Fruit fly (Drosophila melanogaster) whole organism, embryonic: ENCODE results near the gene Pvf3.

Experiments
- Atf6 ChIP-seq: fragments of 200-800 bp; sonication (Bioruptor generic); IDR thresholded peaks from 2 replicates; pipeline ENCODE4 v1.3.6; 2022; ENCODE audit warnings: missing biosample characterization, missing genetic modification characterization
- CG1024 ChIP-seq: fragments of 200-800 bp; sonication (Bioruptor generic); IDR thresholded peaks from 2 replicates; pipeline ENCODE4 v1.3.6; 2022; ENCODE audit warnings: missing biosample characterization, missing genetic modification characterization
- CG10979 ChIP-seq: fragments of 200-800 bp; sonication (Bioruptor generic); optimal IDR thresholded peaks from 2 replicates; lab custom pipeline; 2018; ENCODE audit warnings: missing biosample characterization, mild to moderate bottlenecking, missing genetic modification characterization, moderate library complexity
- CG11504 ChIP-seq: fragments of 200-800 bp; sonication (Bioruptor generic); optimal IDR thresholded peaks from 3 replicates; lab custom pipeline; 2019; ENCODE audit warnings: missing biosample characterization, mild to moderate bottlenecking, missing genetic modification characterization, moderate library complexity
- CG11695 ChIP-seq: fragments of 200-800 bp; sonication (Bioruptor generic); IDR thresholded peaks from 3 replicates; pipeline ENCODE4 v1.3.6; 2022; ENCODE audit warnings: missing biosample characterization, missing genetic modification characterization
- CG13123 ChIP-seq: fragments of 200-800 bp; sonication (Bioruptor generic); optimal IDR thresholded peaks from 2 replicates; lab custom pipeline; 2016; ENCODE audit warnings: missing biosample characterization, missing genetic modification characterization
- CG13624 ChIP-seq: fragments of 200-800 bp; sonication (Bioruptor generic); optimal IDR thresholded peaks from 2 replicates; lab custom pipeline; 2016; ENCODE audit warnings: missing biosample characterization, missing genetic modification characterization
- CG13894 ChIP-seq: fragments of 200-800 bp; sonication (Bioruptor generic); optimal IDR thresholded peaks from 3 replicates; lab custom pipeline; 2018; ENCODE audit warnings: missing biosample characterization, mild to moderate bottlenecking, missing genetic modification characterization, moderate library complexity
- CG15479 ChIP-seq: fragments of 200-800 bp; sonication (Bioruptor generic); optimal IDR thresholded peaks from 3 replicates; lab custom pipeline; 2019; ENCODE audit warnings: missing biosample characterization, mild to moderate bottlenecking, missing genetic modification characterization, moderate library complexity
- CG15696 ChIP-seq: fragments of 200-800 bp; sonication (Bioruptor generic); optimal IDR thresholded peaks from 2 replicates; lab custom pipeline; 2019; ENCODE audit warnings: missing biosample characterization, mild to moderate bottlenecking, missing genetic modification characterization, moderate library complexity
- CG1603 ChIP-seq: fragments of 200-800 bp; sonication (Bioruptor generic); optimal IDR thresholded peaks from 2 replicates; lab custom pipeline; 2019; ENCODE audit warnings: missing biosample characterization, mild to moderate bottlenecking, missing genetic modification characterization, moderate library complexity
- CG17612 ChIP-seq: fragments of 200-800 bp; sonication (Bioruptor generic); IDR thresholded peaks from 2 replicates; pipeline ENCODE4 v1.3.6; 2022; ENCODE audit warnings: missing biosample characterization, missing genetic modification characterization
- CG17829 ChIP-seq: fragments of 200-800 bp; optimal IDR thresholded peaks from 2 replicates; lab custom pipeline; 2019; ENCODE audit warnings: missing biosample characterization, mild to moderate bottlenecking, missing genetic modification characterization, moderate library complexity
- CG2712 ChIP-seq: fragments of 200-800 bp; optimal IDR thresholded peaks from 3 replicates; lab custom pipeline; 2019; ENCODE audit warnings: missing biosample characterization, mild to moderate bottlenecking, missing genetic modification characterization, moderate library complexity
- CG4404 ChIP-seq: fragments of 200-800 bp; sonication (Bioruptor generic); IDR thresholded peaks from 2 replicates; pipeline ENCODE4 v1.3.6; 2022; ENCODE audit warnings: missing biosample characterization, missing genetic modification characterization
- CG7271 ChIP-seq: fragments of 200-800 bp; sonication (Bioruptor generic); optimal IDR thresholded peaks from 2 replicates; lab custom pipeline; 2018; ENCODE audit warnings: missing biosample characterization, mild to moderate bottlenecking, missing genetic modification characterization, moderate library complexity
- CG8765 ChIP-seq: fragments of 200-800 bp; sonication (Bioruptor generic); IDR thresholded peaks from 2 replicates; pipeline ENCODE4 v1.3.6; 2022; ENCODE audit warnings: missing biosample characterization, missing genetic modification characterization
- CG9727 ChIP-seq: fragments of 200-800 bp; sonication (Bioruptor generic); optimal IDR thresholded peaks from 3 replicates; lab custom pipeline; 2017; ENCODE audit warnings: missing biosample characterization, mild to moderate bottlenecking, missing genetic modification characterization
- Drgx ChIP-seq: fragments of 200-800 bp; sonication (Bioruptor generic); IDR thresholded peaks from 2 replicates; pipeline ENCODE4 v1.3.6; 2022; ENCODE audit warnings: missing biosample characterization, missing genetic modification characterization
- Elba2 ChIP-seq: fragments of 200-800 bp; sonication (Bioruptor generic); optimal IDR thresholded peaks from 3 replicates; lab custom pipeline; 2016; ENCODE audit warnings: missing biosample characterization, missing genetic modification characterization
- Ets65A ChIP-seq: fragments of 200-800 bp; sonication (Bioruptor generic); peaks from one replicate; lab custom pipeline; 2016; ENCODE audit warnings: missing biosample characterization, missing genetic modification characterization
- HLH4C ChIP-seq: fragments of 200-800 bp; sonication (Bioruptor generic); IDR thresholded peaks from 3 replicates; pipeline ENCODE4 v1.3.6; 2022; ENCODE audit warnings: missing biosample characterization, missing genetic modification characterization; ENCODE audit not compliant: partially characterized antibody
- HLHmδ ChIP-seq: fragments of 200-800 bp; sonication (Bioruptor generic); optimal IDR thresholded peaks from 2 replicates; lab custom pipeline; 2018; ENCODE audit warnings: missing biosample characterization, mild to moderate bottlenecking, missing genetic modification characterization, moderate library complexity
- Hr51 ChIP-seq, 2 experiments: fragments of 200-800 bp; sonication (Bioruptor generic); optimal IDR thresholded peaks; 2 replicates in 1 of 2; 3 replicates in 1 of 2; lab custom pipeline; 2016 to 2018; ENCODE audit warnings: missing biosample characterization in 2 of 2, missing genetic modification characterization in 2 of 2, mild to moderate bottlenecking in 1 of 2, moderate library complexity in 1 of 2
- Med ChIP-seq: fragments of 200-800 bp; sonication (Bioruptor generic); peaks from one replicate; lab custom pipeline; 2016; ENCODE audit warnings: missing biosample characterization, missing genetic modification characterization, mild to moderate bottlenecking, inconsistent platforms, moderate library complexity
- Mes4 ChIP-seq: fragments of 200-800 bp; sonication (Bioruptor generic); optimal IDR thresholded peaks from 2 replicates; lab custom pipeline; 2016; ENCODE audit warnings: missing biosample characterization, missing genetic modification characterization
- Myb ChIP-seq: fragments of 200-800 bp; sonication (Bioruptor generic); optimal IDR thresholded peaks from 2 replicates; lab custom pipeline; 2016; ENCODE audit warnings: missing biosample characterization, missing genetic modification characterization
- Neu2 ChIP-seq: fragments of 200-800 bp; sonication (Bioruptor generic); optimal IDR thresholded peaks from 3 replicates; lab custom pipeline; 2016; ENCODE audit warnings: missing biosample characterization, missing genetic modification characterization, borderline replicate concordance
- Oaz ChIP-seq: fragments of 200-800 bp; sonication (Bioruptor generic); IDR thresholded peaks from 2 replicates; pipeline ENCODE4 v1.3.6; 2022; ENCODE audit warnings: missing biosample characterization, missing genetic modification characterization
- Ptx1 ChIP-seq: fragments of 200-800 bp; sonication (Bioruptor generic); IDR thresholded peaks from 2 replicates; pipeline ENCODE4 v1.3.6; 2022; ENCODE audit warnings: missing biosample characterization, missing genetic modification characterization
- Six4 ChIP-seq: fragments of 200-800 bp; sonication (Bioruptor generic); optimal IDR thresholded peaks from 2 replicates; lab custom pipeline; 2016; ENCODE audit warnings: missing biosample characterization, missing genetic modification characterization
- bsh ChIP-seq, 2 experiments: fragments of 200-800 bp; sonication (Bioruptor generic); optimal IDR thresholded peaks; 2 replicates each; lab custom pipeline; 2017 to 2018; ENCODE audit warnings: mild to moderate bottlenecking in 2 of 2, missing biosample characterization in 2 of 2, missing genetic modification characterization in 2 of 2, moderate library complexity in 1 of 2
- chif ChIP-seq, 2 experiments: fragments of 200-800 bp; sonication (Bioruptor generic); optimal IDR thresholded peaks; 3 replicates each; lab custom pipeline; 2016; ENCODE audit warnings: missing biosample characterization in 2 of 2, missing genetic modification characterization in 2 of 2
- eve ChIP-seq, 2 experiments: fragments of >200 bp; optimal IDR thresholded peaks; 2 replicates each; lab custom pipeline; 2017; ENCODE audit warnings: missing biosample characterization in 2 of 2, missing genetic modification characterization in 2 of 2
- gcm ChIP-seq: fragments of 200-800 bp; sonication (Bioruptor generic); optimal IDR thresholded peaks from 2 replicates; lab custom pipeline; 2019; ENCODE audit warnings: missing biosample characterization, mild to moderate bottlenecking, missing genetic modification characterization, moderate library complexity
- gem ChIP-seq: fragments of 200-800 bp; sonication (Bioruptor generic); optimal IDR thresholded peaks from 2 replicates; lab custom pipeline; 2019; ENCODE audit warnings: missing biosample characterization, mild to moderate bottlenecking, missing genetic modification characterization, moderate library complexity
- lola ChIP-seq, 3 experiments: fragments of >200 bp in 2 of 3; fragments of 200-800 bp in 1 of 3; sonication (Bioruptor generic) in 1 of 3; optimal IDR thresholded peaks; 2 replicates each; lab custom pipeline; 2017 to 2019; ENCODE audit warnings: missing biosample characterization in 3 of 3, missing genetic modification characterization in 3 of 3, mild to moderate bottlenecking in 1 of 3, moderate library complexity in 1 of 3
- nerfin-2 ChIP-seq: fragments of 200-800 bp; sonication (Bioruptor generic); IDR thresholded peaks from 2 replicates; pipeline ENCODE4 v1.3.6; 2022; ENCODE audit warnings: missing biosample characterization, missing genetic modification characterization; ENCODE audit not compliant: partially characterized antibody
- org-1 ChIP-seq: fragments of 200-800 bp; sonication (Bioruptor generic); optimal IDR thresholded peaks from 2 replicates; lab custom pipeline; 2017; ENCODE audit warnings: missing biosample characterization, missing genetic modification characterization
- peb ChIP-seq: fragments of 200-800 bp; sonication (Bioruptor generic); IDR thresholded peaks from 2 replicates; pipeline ENCODE4 v1.3.6; 2022; ENCODE audit warnings: missing biosample characterization, missing genetic modification characterization
- phol ChIP-seq: fragments of 200-800 bp; sonication (Bioruptor generic); optimal IDR thresholded peaks from 3 replicates; lab custom pipeline; 2018; ENCODE audit warnings: missing biosample characterization, mild to moderate bottlenecking, missing genetic modification characterization, moderate library complexity
- pnt ChIP-seq: fragments of 200-800 bp; sonication (Bioruptor generic); optimal IDR thresholded peaks from 3 replicates; lab custom pipeline; 2016; ENCODE audit warnings: missing biosample characterization, missing genetic modification characterization
- prd ChIP-seq, 3 experiments: fragments of >200 bp in 2 of 3; fragments of 200-800 bp in 1 of 3; sonication (Bioruptor generic) in 1 of 3; optimal IDR thresholded peaks in 2 of 3; IDR thresholded peaks in 1 of 3; 2 replicates in 2 of 3; 3 replicates in 1 of 3; pipeline versions ENCODE4 v1.3.6 to Lab custom; 2017 to 2022; ENCODE audit warnings: missing biosample characterization in 1 of 3, missing genetic modification characterization in 1 of 3
- sens ChIP-seq: fragments of 200-800 bp; sonication (Bioruptor generic); peaks from one replicate; lab custom pipeline; 2016; ENCODE audit warnings: missing biosample characterization, missing genetic modification characterization
- seq ChIP-seq: fragments of 200-800 bp; sonication (Bioruptor generic); IDR thresholded peaks from 2 replicates; pipeline ENCODE4 v1.3.6; 2022; ENCODE audit warnings: missing biosample characterization, missing genetic modification characterization
- tll ChIP-seq, 2 experiments: fragments of 200-800 bp in 1 of 2; fragments of >200 bp in 1 of 2; sonication (Bioruptor generic) in 1 of 2; optimal IDR thresholded peaks; 2 replicates each; lab custom pipeline; 2017 to 2019; ENCODE audit warnings: missing biosample characterization in 2 of 2, missing genetic modification characterization in 2 of 2, mild to moderate bottlenecking in 1 of 2, moderate library complexity in 1 of 2
- wek ChIP-seq: fragments of 200-800 bp; sonication (Bioruptor generic); optimal IDR thresholded peaks from 3 replicates; lab custom pipeline; 2018; ENCODE audit warnings: missing biosample characterization, mild to moderate bottlenecking, missing genetic modification characterization, moderate library complexity
- zen ChIP-seq: fragments of 200-800 bp; sonication (Bioruptor generic); optimal IDR thresholded peaks from 3 replicates; lab custom pipeline; 2018; ENCODE audit warnings: missing biosample characterization, mild to moderate bottlenecking, missing genetic modification characterization, moderate library complexity

Pvf3 gene

DNA sequence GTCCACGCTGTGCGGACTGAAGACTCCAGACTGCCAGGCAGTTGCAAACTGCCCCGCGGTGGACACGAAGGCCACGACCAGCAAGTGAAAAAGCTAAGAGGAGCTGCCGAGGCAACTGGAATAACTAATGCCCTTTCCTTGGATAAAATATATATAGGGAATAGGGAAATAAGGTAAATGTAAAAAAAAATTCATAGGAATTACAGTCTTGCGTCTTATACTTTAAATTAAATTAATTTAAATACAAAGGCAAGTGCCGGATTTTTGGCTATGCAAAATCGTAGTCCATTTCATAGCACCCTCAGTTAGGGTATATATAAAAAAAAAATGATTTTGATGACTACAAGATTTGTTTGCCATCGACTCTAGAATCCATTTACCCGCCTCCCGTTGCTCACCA, 11.6 kb downstream of the Pvf3 start (continued):
- peak in 1 of 2 experiments; percentile 13 for TF ChIP-seq Hr51 (GFP tag; optimal IDR thresholded peaks at IDR 0.05; lab: Kevin White, UChicago)
- TF ChIP-seq gcm (GFP tag; lab: Kevin White, UChicago): no peak
- no peak for TF ChIP-seq HLH4C (GFP tag; lab: Robert Waterston, UW)
- TF ChIP-seq CG11504: peak; percentile 10
- TF ChIP-seq Ptx1 (GFP tag; lab: Robert Waterston, UW): 0 out of 2 replicates have a peak, but pooled peaks have one; percentile 17
- TF ChIP-seq Oaz (GFP tag; lab: Robert Waterston, UW): no peak
- TF ChIP-seq Six4: no peak
- peak; percentile 39 for TF ChIP-seq gem (tag; lab: Kevin White, UChicago)
- no peak for TF ChIP-seq CG2712 (tag; lab: Kevin White, UChicago)
- TF ChIP-seq HLHmδ (GFP tag; lab: Kevin White, UChicago): no peak
- TF ChIP-seq Mes4 (GFP tag; lab: Kevin White, UChicago): no peak
- no peak for TF ChIP-seq CG13894
- no peak for TF ChIP-seq Myb (GFP tag; lab: Kevin White, UChicago)
- no peak for TF ChIP-seq wek (GFP tag; lab: Kevin White, UChicago)
- peak; percentile 86 for TF ChIP-seq Drgx
- no peak for TF ChIP-seq Atf6 (GFP tag; lab: Robert Waterston, UW)
- no peak for TF ChIP-seq org-1 (GFP tag; lab: Kevin White, UChicago)
- no peak for TF ChIP-seq CG13123

DNA sequence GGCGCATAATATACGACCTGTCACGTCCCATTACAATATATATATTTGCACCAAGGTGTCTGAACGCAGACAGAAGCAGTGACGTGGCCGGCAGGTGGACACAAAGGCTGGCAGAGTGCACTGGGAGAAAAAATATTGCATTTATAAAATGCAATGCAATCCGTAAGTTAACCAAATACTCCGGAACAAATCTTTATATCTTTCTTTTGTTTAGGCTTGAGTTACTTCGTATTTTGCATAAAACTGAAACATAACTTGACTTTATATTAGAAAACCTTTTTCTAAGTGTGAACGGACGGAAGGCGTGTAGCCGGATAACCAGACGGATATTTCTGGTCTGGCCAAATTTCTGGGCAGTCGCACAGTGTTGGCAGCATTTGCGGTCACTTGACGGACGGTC, 13.4 kb downstream of the Pvf3 start:
- peak; percentile 15 for TF ChIP-seq CG17829 (tag; lab: Kevin White, UChicago)
- TF ChIP-seq CG15479 (GFP tag; lab: Kevin White, UChicago): peak; percentile 12
- TF ChIP-seq peb: no peak
- peak; percentile 33 for TF ChIP-seq CG15696 (tag; lab: Kevin White, UChicago)
- TF ChIP-seq Med (GFP tag; lab: Kevin White, UChicago): peak; percentile 17
- peak; percentile 81 for TF ChIP-seq zen (tag; lab: Kevin White, UChicago)
- TF ChIP-seq bsh (GFP tag; optimal IDR thresholded peaks at IDR 0.05; lab: Kevin White, UChicago): peak; percentile 10 to 12
- peak; percentile 19 to 46 for TF ChIP-seq chif (GFP tag; optimal IDR thresholded peaks at IDR 0.05; lab: Kevin White, UChicago)
- TF ChIP-seq CG10979 (tag; lab: Kevin White, UChicago): peak; percentile 23
- no peak for TF ChIP-seq CG17612 (GFP tag; lab: Robert Waterston, UW)
- peak; percentile 33 for TF ChIP-seq Neu2 (GFP tag; lab: Kevin White, UChicago)
- TF ChIP-seq CG8765 (GFP tag; lab: Robert Waterston, UW): peak; percentile 53; the same call in 1 of the 2 replicates
- TF ChIP-seq CG7271 (tag; lab: Kevin White, UChicago): peak; percentile 48
- TF ChIP-seq lola (GFP tag; optimal IDR thresholded peaks at IDR 0.05; lab: Kevin White, UChicago): peak in 1 of 3 experiments; percentile 12
- no peak for TF ChIP-seq CG13624 (GFP tag; lab: Kevin White, UChicago)
- peak; percentile 33 for TF ChIP-seq Elba2
- TF ChIP-seq CG11695: 0 out of 3 replicates have a peak, but pooled peaks have one; percentile 17
- TF ChIP-seq nerfin-2: no peak
- peak; percentile 24 for TF ChIP-seq CG2712 (tag; lab: Kevin White, UChicago)
- peak; percentile 62 for TF ChIP-seq Ets65A (GFP tag; lab: Kevin White, UChicago)
- peak; percentile 8 for TF ChIP-seq CG9727 (GFP tag; lab: Kevin White, UChicago)
- TF ChIP-seq CG1603: peak; percentile 39
- TF ChIP-seq sens (GFP tag; lab: Kevin White, UChicago): peak; percentile 73
- TF ChIP-seq CG11504: peak; percentile 1
- TF ChIP-seq prd (optimal IDR thresholded peaks at IDR 0.05; lab: Kevin White, UChicago): no peak
- peak; percentile 85; the same call in 2 of the 3 replicates for TF ChIP-seq prd (GFP tag; IDR thresholded peaks at IDR 0.05; lab: Robert Waterston, UW)
- TF ChIP-seq CG4404 (GFP tag; lab: Robert Waterston, UW): peak; percentile 63
- TF ChIP-seq pnt (GFP tag; lab: Kevin White, UChicago): peak; percentile 12
- peak; percentile 40; the same call in 1 of the 2 replicates for TF ChIP-seq Drgx
- TF ChIP-seq CG1024: no peak
- peak in 1 of 2 experiments; percentile 53 for TF ChIP-seq eve (GFP tag; optimal IDR thresholded peaks at IDR 0.05; lab: Kevin White, UChicago)
- 0 out of 2 replicates have a peak, but pooled peaks have one; percentile 13 for TF ChIP-seq seq
- peak in 1 of 2 experiments; percentile 2 for TF ChIP-seq tll (GFP tag; optimal IDR thresholded peaks at IDR 0.05; lab: Kevin White, UChicago)
- TF ChIP-seq phol: peak; percentile 35
